Fruit fly (Drosophila melanogaster) whole organism, wandering third instar larva: ENCODE measurements around the gene CG13097.

Experiments
- Dfd ChIP-seq: fragments of >200 bp; optimal IDR thresholded peaks from 2 replicates; lab custom pipeline; 2017; ENCODE audit warnings: missing biosample characterization, missing genetic modification characterization
- N ChIP-seq: fragments of >200 bp; optimal IDR thresholded peaks from 2 replicates; lab custom pipeline; 2018; ENCODE audit warnings: missing biosample characterization, missing external identifiers, missing genetic modification characterization
- Rel ChIP-seq, 2 experiments: fragments of 200-800 bp; sonication (Bioruptor generic) in 1 of 2; optimal IDR thresholded peaks; 2 replicates in 1 of 2; 3 replicates in 1 of 2; lab custom pipeline; 2016 to 2019; ENCODE audit warnings: mild to moderate bottlenecking in 2 of 2, missing biosample characterization in 2 of 2, missing genetic modification characterization in 2 of 2, moderate library complexity in 1 of 2
- Sp1 ChIP-seq: fragments of 200-800 bp; sonication (Bioruptor generic); optimal IDR thresholded peaks from 3 replicates; lab custom pipeline; 2019; ENCODE audit warnings: missing biosample characterization, mild to moderate bottlenecking, missing genetic modification characterization, moderate library complexity
- brk ChIP-seq: fragments of 200-800 bp; sonication (Bioruptor generic); optimal IDR thresholded peaks from 2 replicates; lab custom pipeline; 2016; ENCODE audit warnings: missing biosample characterization, mild to moderate bottlenecking, missing genetic modification characterization
- dsf ChIP-seq: sonication (Bioruptor generic); optimal IDR thresholded peaks from 2 replicates; lab custom pipeline; 2016; ENCODE audit warnings: missing biosample characterization, missing genetic modification characterization, borderline replicate concordance
- fru ChIP-seq: fragments of 200-800 bp; sonication (Bioruptor generic); optimal IDR thresholded peaks from 3 replicates; lab custom pipeline; 2016; ENCODE audit warnings: missing biosample characterization, mild to moderate bottlenecking, missing genetic modification characterization
- h ChIP-seq: fragments of 200-800 bp; sonication (Bioruptor generic); optimal IDR thresholded peaks from 3 replicates; lab custom pipeline; 2016; ENCODE audit warnings: missing biosample characterization, mild to moderate bottlenecking, missing genetic modification characterization
- psq ChIP-seq: fragments of 200-800 bp; sonication (Bioruptor generic); optimal IDR thresholded peaks from 3 replicates; lab custom pipeline; 2017; ENCODE audit warnings: missing biosample characterization, mild to moderate bottlenecking, missing genetic modification characterization, moderate library complexity
- sv ChIP-seq: fragments of 200-800 bp; sonication (Bioruptor generic); optimal IDR thresholded peaks from 3 replicates; lab custom pipeline; 2016; ENCODE audit warnings: missing biosample characterization, missing genetic modification characterization
- tai ChIP-seq: sonication (Bioruptor generic); optimal IDR thresholded peaks from 2 replicates; lab custom pipeline; 2016; ENCODE audit warnings: missing biosample characterization, missing genetic modification characterization
- usp ChIP-seq: fragments of >200 bp; optimal IDR thresholded peaks from 2 replicates; lab custom pipeline; 2017; ENCODE audit warnings: missing biosample characterization, missing genetic modification characterization
- woc ChIP-seq: sonication (Bioruptor generic); optimal IDR thresholded peaks from 2 replicates; lab custom pipeline; 2016; ENCODE audit warnings: missing biosample characterization, mild to moderate bottlenecking, missing genetic modification characterization

dm6 chr2L:8481623-8482424 is 32.8 kb downstream of the CG13097 start, which contains the start of gene CG43796:
- no peak for TF ChIP-seq fru
- no peak for TF ChIP-seq sv
- no peak for TF ChIP-seq dsf
- TF ChIP-seq tai: no peak
- no peak for TF ChIP-seq Dfd
- TF ChIP-seq Sp1 (GFP tag; lab: Kevin White, UChicago): no peak
- TF ChIP-seq woc (GFP tag; lab: Kevin White, UChicago): no peak
- no peak for TF ChIP-seq h (GFP tag; lab: Kevin White, UChicago)
- TF ChIP-seq psq (GFP tag; lab: Kevin White, UChicago): no peak
- TF ChIP-seq brk (GFP tag; lab: Kevin White, UChicago): no peak
- TF ChIP-seq usp (GFP tag; lab: Kevin White, UChicago): no peak
- no peak for TF ChIP-seq Rel (GFP tag; optimal IDR thresholded peaks at IDR 0.05; lab: Kevin White, UChicago)
- TF ChIP-seq Rel (tag; optimal IDR thresholded peaks at IDR 0.05; lab: Kevin White, UChicago): peak; percentile 50
- TF ChIP-seq N (GFP tag; lab: Kevin White, UChicago): no peak
